Worm (Caenorhabditis elegans): ENCODE measurements around the gene Y57E12B.4.

DNA sequence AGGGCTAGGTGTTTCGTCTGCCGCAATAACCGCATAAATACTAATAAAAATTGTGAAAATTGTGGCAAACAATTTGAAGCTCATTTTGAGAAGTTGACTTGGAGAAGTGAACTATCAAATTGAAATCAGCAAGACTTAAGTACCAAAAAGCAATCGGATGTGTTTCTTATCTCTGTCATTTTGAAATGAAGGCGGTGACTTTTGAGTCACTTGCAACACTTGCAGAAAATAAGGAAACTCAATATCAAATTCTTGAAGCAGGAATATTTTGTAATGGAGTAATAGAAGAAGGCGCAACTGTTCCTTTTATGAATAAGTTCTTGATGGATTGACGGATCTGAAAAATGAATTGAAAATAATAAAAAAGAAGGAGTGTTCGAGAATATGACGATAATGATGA is 4.0 kb upstream of the Y57E12B.4 start, which contains the start of gene T07H8.11:
- TF ChIP-seq tra-4 (tag; optimal IDR thresholded peaks at IDR 0.05): no peak
- no peak for TF ChIP-seq ceh-36 (tag; optimal IDR thresholded peaks at IDR 0.05)
- TF ChIP-seq ama-1 (optimal IDR thresholded peaks at IDR 0.05): no peak
- TF ChIP-seq flt-1 (GFP tag; IDR thresholded peaks at IDR 0.05): no peak
